Worm (Caenorhabditis elegans) whole organism, midembryonic: Measurements from ENCODE around the gene F48E3.2.

Source experiments
- cog-1 ChIP-seq: sonication (generic microtip); optimal IDR thresholded peaks from 2 replicates; lab custom pipeline; 2016; ENCODE audit warnings: missing genetic modification characterization, missing compliant biosample characterization
- flt-1 ChIP-seq: fragments of 200-800 bp; sonication (Bioruptor generic); IDR thresholded peaks from 2 replicates; pipeline ENCODE4 v1.3.6; 2022; ENCODE audit warnings: missing genetic modification characterization, missing compliant biosample characterization
- klf-2 ChIP-seq: fragments of 200-800 bp; sonication (Bioruptor generic); conservative IDR thresholded peaks from 2 replicates; pipeline ENCODE4 v1.3.6; 2022; ENCODE audit warnings: missing genetic modification reagents, missing genetic modification characterization, missing compliant biosample characterization
- med-1 ChIP-seq: sonication (generic microtip); optimal IDR thresholded peaks from 2 replicates; lab custom pipeline; 2017; ENCODE audit warnings: missing genetic modification characterization, mild to moderate bottlenecking, missing compliant biosample characterization, antibody characterized with exemption, missing genetic modification reagents; ENCODE audit not compliant: insufficient read depth
- ref-1 ChIP-seq: fragments of 200-800 bp; sonication (Bioruptor generic); conservative IDR thresholded peaks from 2 replicates; pipeline ENCODE4 v1.3.6; 2022; ENCODE audit warnings: missing genetic modification reagents, missing genetic modification characterization, missing compliant biosample characterization
- tab-1 ChIP-seq: fragments of 200-800 bp; sonication (Bioruptor generic); IDR thresholded peaks from 2 replicates; pipeline ENCODE4 v1.3.6; 2022; ENCODE audit warnings: missing genetic modification characterization, missing compliant biosample characterization
- ztf-23 ChIP-seq: fragments of 200-800 bp; sonication (Bioruptor generic); IDR thresholded peaks from 2 replicates; pipeline ENCODE4 v1.3.6; 2022; ENCODE audit warnings: missing genetic modification reagents, missing genetic modification characterization, missing compliant biosample characterization
- ztf-29 ChIP-seq: fragments of 200-800 bp; sonication (Bioruptor generic); IDR thresholded peaks from 2 replicates; pipeline ENCODE4 v1.3.6; 2022; ENCODE audit warnings: missing genetic modification reagents, missing genetic modification characterization, missing compliant biosample characterization

DNA sequence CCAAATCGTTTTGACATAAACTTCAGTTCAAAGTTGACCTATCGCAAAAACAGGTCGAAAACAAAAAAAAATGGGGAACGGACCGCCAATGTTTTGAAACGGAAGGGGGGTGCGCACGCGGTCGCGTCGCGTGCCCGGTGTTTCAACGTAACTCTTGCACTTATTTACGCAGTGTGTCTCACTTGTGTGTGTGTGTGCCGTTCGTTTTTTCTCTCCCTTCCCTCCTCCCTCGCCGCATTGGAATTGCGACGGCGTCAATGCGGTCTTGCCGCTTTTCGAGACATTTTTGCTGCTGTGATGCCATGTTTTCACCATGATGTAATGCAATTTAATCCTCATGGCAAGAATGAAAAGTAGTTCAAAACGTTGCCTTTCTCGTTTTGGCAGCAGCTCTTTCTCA, 14.4 kb downstream of the F48E3.2 start:
- no peak for TF ChIP-seq flt-1 (GFP tag; lab: Robert Waterston, UW)
- no peak for TF ChIP-seq ztf-29 (GFP tag; lab: Robert Waterston, UW)
- TF ChIP-seq med-1 (GFP tag; lab: Kevin White, UChicago): no peak
- TF ChIP-seq klf-2: no peak
- TF ChIP-seq cog-1: no peak
- TF ChIP-seq ref-1 (GFP tag; lab: Robert Waterston, UW): no peak
- no peak for TF ChIP-seq ztf-23 (GFP tag; lab: Robert Waterston, UW)
- TF ChIP-seq tab-1 (GFP tag; lab: Robert Waterston, UW): no peak
